Fruit fly (Drosophila melanogaster): ENCODE results near the gene CG32603.

CG32603 gene

DNA sequence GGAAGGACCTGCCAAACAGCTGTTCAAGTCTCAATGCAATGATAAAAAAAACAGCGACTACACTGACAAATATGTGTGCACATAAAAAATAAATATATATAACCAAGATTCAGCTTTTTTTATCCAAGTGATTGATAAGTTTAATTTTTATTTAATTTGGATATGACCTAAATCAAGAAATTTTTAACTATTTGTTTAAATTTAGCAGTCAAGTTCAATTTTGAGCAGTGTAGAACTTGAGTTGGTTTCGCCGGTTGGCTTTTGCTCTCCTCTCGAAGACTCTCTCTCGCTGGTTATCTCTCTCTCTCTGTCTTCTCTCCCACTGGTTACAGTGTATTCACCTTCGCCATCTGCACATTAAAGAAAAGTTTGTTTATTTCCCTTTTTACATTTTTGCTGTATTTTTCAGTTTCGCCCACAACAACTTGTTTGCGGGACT is 33.7 kb downstream of the CG32603 start (continued):
- TF ChIP-seq MTF-1 (GFP tag; optimal IDR thresholded peaks at IDR 0.05; ENCODE audit: borderline replicate concordance), result peak; percentile 71
- peak; percentile 83 for TF ChIP-seq CG14441 (GFP tag; IDR thresholded peaks at IDR 0.05)
- TF ChIP-seq CG1832 (GFP tag; optimal IDR thresholded peaks at IDR 0.05), result no peak
- no peak for TF ChIP-seq cad (GFP tag; optimal IDR thresholded peaks at IDR 0.05)
- TF ChIP-seq Scr (GFP tag; IDR thresholded peaks at IDR 0.05; ENCODE audit: partially characterized antibody), result no peak
- peak; percentile 60 for TF ChIP-seq CG7271 (tag; optimal IDR thresholded peaks at IDR 0.05)
- TF ChIP-seq Sry-δ (GFP tag; optimal IDR thresholded peaks at IDR 0.05), result peak; percentile 26
- TF ChIP-seq Dfd (GFP tag; optimal IDR thresholded peaks at IDR 0.05), result no peak
- peak; percentile 88 for TF ChIP-seq H2.0 (GFP tag; IDR thresholded peaks at IDR 0.05)
- TF ChIP-seq chif (GFP tag; optimal IDR thresholded peaks at IDR 0.05), result peak; percentile 73 to 81
- no peak for TF ChIP-seq CG2129 (GFP tag; IDR thresholded peaks at IDR 0.05; ENCODE audit: partially characterized antibody)
- peak; percentile 56 for TF ChIP-seq Atf3 (GFP tag; optimal IDR thresholded peaks at IDR 0.05)
- TF ChIP-seq pho (GFP tag; optimal IDR thresholded peaks at IDR 0.05), result peak; percentile 45
- no peak for TF ChIP-seq Gsc (GFP tag; IDR thresholded peaks at IDR 0.05)
- no peak; the same call in 1 of the 2 replicates for TF ChIP-seq gt (GFP tag; IDR thresholded peaks at IDR 0.05)
- TF ChIP-seq jing (GFP tag; optimal IDR thresholded peaks at IDR 0.05), result peak; percentile 57
- TF ChIP-seq CG3726 (GFP tag; IDR thresholded peaks at IDR 0.05), result peak; percentile 77; the same call in 2 of the 3 replicates
- TF ChIP-seq odd (GFP tag; optimal IDR thresholded peaks at IDR 0.05), result peak; percentile 80
- peak; percentile 64 for TF ChIP-seq CG1529 (GFP tag; optimal IDR thresholded peaks at IDR 0.05)
- peak; percentile 70 for TF ChIP-seq CG9609 (GFP tag; optimal IDR thresholded peaks at IDR 0.05)
- TF ChIP-seq Fer1 (GFP tag; optimal IDR thresholded peaks at IDR 0.05), result peak; percentile 87
- peak; percentile 71 for TF ChIP-seq Fer2 (tag; optimal IDR thresholded peaks at IDR 0.05)
- peak; percentile 81 for TF ChIP-seq CG9215 (GFP tag; IDR thresholded peaks at IDR 0.05)
- TF ChIP-seq emc (GFP tag; optimal IDR thresholded peaks at IDR 0.05), result peak; percentile 57
- TF ChIP-seq Eip74EF (GFP tag; optimal IDR thresholded peaks at IDR 0.05), result peak in 1 of 2 experiments; percentile 92
- no peak for TF ChIP-seq tna (GFP tag; IDR thresholded peaks at IDR 0.05; ENCODE audit: partially characterized antibody)
- peak; percentile 39 for TF ChIP-seq CTCF (GFP tag; optimal IDR thresholded peaks at IDR 0.05)
- peak; percentile 48 for TF ChIP-seq fu2 (GFP tag; optimal IDR thresholded peaks at IDR 0.05)
- peak; percentile 81 for TF ChIP-seq sim (GFP tag; IDR thresholded peaks at IDR 0.05)
- TF ChIP-seq CG6654 (GFP tag; optimal IDR thresholded peaks at IDR 0.05), result peak; percentile 45
- peak; percentile 61 for TF ChIP-seq CG1647 (GFP tag; optimal IDR thresholded peaks at IDR 0.05)
- TF ChIP-seq CG4282 (GFP tag; optimal IDR thresholded peaks at IDR 0.05), result no peak
- peak; percentile 87 for TF ChIP-seq Asciz (GFP tag; optimal IDR thresholded peaks at IDR 0.05)
- no peak for TF ChIP-seq pita (GFP tag; optimal IDR thresholded peaks at IDR 0.05)
- TF ChIP-seq CG1602 (GFP tag; optimal IDR thresholded peaks at IDR 0.05), result peak; percentile 75
- peak; percentile 48 for TF ChIP-seq Myb (GFP tag; optimal IDR thresholded peaks at IDR 0.05)
- TF ChIP-seq B-H2 (GFP tag; optimal IDR thresholded peaks at IDR 0.05), result peak; percentile 0
- TF ChIP-seq Dip3 (GFP tag; optimal IDR thresholded peaks at IDR 0.05), result peak; percentile 52
- TF ChIP-seq yki (optimal IDR thresholded peaks at IDR 0.05), result no peak
- peak; percentile 65 for TF ChIP-seq CG8290 (GFP tag; optimal IDR thresholded peaks at IDR 0.05)
- no peak for TF ChIP-seq CG8290 (tag; optimal IDR thresholded peaks at IDR 0.05)
- TF ChIP-seq CkIIα-i1 (GFP tag; IDR thresholded peaks at IDR 0.05), result no peak
- TF ChIP-seq run (tag; optimal IDR thresholded peaks at IDR 0.05), result peak; percentile 82
- no peak for TF ChIP-seq CG14860 (GFP tag; IDR thresholded peaks at IDR 0.05; ENCODE audit: partially characterized antibody)
- TF ChIP-seq zen (tag; optimal IDR thresholded peaks at IDR 0.05), result peak; percentile 84
- TF ChIP-seq amos (GFP tag; IDR thresholded peaks at IDR 0.05; ENCODE audit: partially characterized antibody), result no peak
- peak; percentile 85 for TF ChIP-seq CG32772 (GFP tag; IDR thresholded peaks at IDR 0.05)
- TF ChIP-seq Rx (GFP tag; IDR thresholded peaks at IDR 0.05), result peak; percentile 61; the same call in 1 of the 2 replicates
- TF ChIP-seq CG18262 (tag; optimal IDR thresholded peaks at IDR 0.05), result peak; percentile 90
- TF ChIP-seq knrl (GFP tag; IDR thresholded peaks at IDR 0.05; ENCODE audit: partially characterized antibody), result no peak
- TF ChIP-seq CG32532 (GFP tag; IDR thresholded peaks at IDR 0.05), result peak; percentile 91
- peak; percentile 89 for TF ChIP-seq grau (tag; optimal IDR thresholded peaks at IDR 0.05)
